Fruit fly (Drosophila melanogaster) whole organism, pupa: ENCODE results near the gene CG2104.

ENCODE experiments used
- CG10348 ChIP-seq: fragments of 200-800 bp; sonication (Bioruptor generic); IDR thresholded peaks from 2 replicates; pipeline ENCODE4 v1.3.6; 2022; ENCODE audit warnings: missing biosample characterization, missing genetic modification characterization
- CG12605 ChIP-seq: fragments of 200-800 bp; sonication (Bioruptor generic); IDR thresholded peaks from 2 replicates; pipeline ENCODE4 v1.3.6; 2022; ENCODE audit warnings: missing biosample characterization, missing genetic modification characterization
- CG13204 ChIP-seq: fragments of 200-800 bp; sonication (Bioruptor generic); optimal IDR thresholded peaks from 2 replicates; lab custom pipeline; 2018; ENCODE audit warnings: missing biosample characterization, mild to moderate bottlenecking, missing genetic modification characterization, moderate library complexity
- CG14655 ChIP-seq: fragments of 200-800 bp; sonication (Bioruptor generic); optimal IDR thresholded peaks from 3 replicates; lab custom pipeline; 2017; ENCODE audit warnings: mild to moderate bottlenecking, missing biosample characterization, missing genetic modification reagents, missing genetic modification characterization
- CG15710 ChIP-seq: fragments of 200-800 bp; sonication (Bioruptor generic); optimal IDR thresholded peaks from 2 replicates; lab custom pipeline; 2018; ENCODE audit warnings: missing biosample characterization, mild to moderate bottlenecking, missing genetic modification characterization, moderate library complexity
- CG17806 ChIP-seq: fragments of 200-800 bp; sonication (Bioruptor generic); optimal IDR thresholded peaks from 2 replicates; lab custom pipeline; 2018; ENCODE audit warnings: missing biosample characterization, mild to moderate bottlenecking, missing genetic modification characterization, moderate library complexity
- CG32121 ChIP-seq: fragments of 200-800 bp; sonication (Bioruptor generic); IDR thresholded peaks from 2 replicates; pipeline ENCODE4 v1.3.6; 2022; ENCODE audit warnings: missing biosample characterization, missing genetic modification characterization
- CG34367 ChIP-seq: fragments of 200-800 bp; sonication (Bioruptor generic); optimal IDR thresholded peaks from 2 replicates; lab custom pipeline; 2018; ENCODE audit warnings: missing biosample characterization, mild to moderate bottlenecking, missing genetic modification characterization
- CG4496 ChIP-seq: fragments of 200-800 bp; sonication (Bioruptor generic); IDR thresholded peaks from 3 replicates; pipeline ENCODE4 v1.3.6; 2022; ENCODE audit warnings: missing biosample characterization, missing genetic modification characterization
- CG8159 ChIP-seq: fragments of 200-800 bp; sonication (Bioruptor generic); optimal IDR thresholded peaks from 3 replicates; lab custom pipeline; 2018; ENCODE audit warnings: missing biosample characterization, mild to moderate bottlenecking, missing genetic modification characterization, moderate library complexity
- CG8301 ChIP-seq: fragments of 200-800 bp; sonication (Bioruptor generic); optimal IDR thresholded peaks from 2 replicates; lab custom pipeline; 2018; ENCODE audit warnings: missing biosample characterization, mild to moderate bottlenecking, missing genetic modification characterization
- CG9948 ChIP-seq: fragments of 200-800 bp; sonication (Bioruptor generic); optimal IDR thresholded peaks from 2 replicates; lab custom pipeline; 2018; ENCODE audit warnings: missing biosample characterization, mild to moderate bottlenecking, missing genetic modification characterization, moderate library complexity
- D1 ChIP-seq: fragments of 200-800 bp; sonication (Bioruptor generic); optimal IDR thresholded peaks from 2 replicates; lab custom pipeline; 2018; ENCODE audit warnings: missing biosample characterization, mild to moderate bottlenecking, missing genetic modification characterization, moderate library complexity
- EcR ChIP-seq: fragments of 200-800 bp; sonication (Bioruptor generic); optimal IDR thresholded peaks from 3 replicates; lab custom pipeline; 2019; ENCODE audit warnings: missing biosample characterization, missing genetic modification characterization, mild to moderate bottlenecking, moderate library complexity, missing genetic modification reagents
- Ets98B ChIP-seq: fragments of 200-800 bp; sonication (Bioruptor generic); IDR thresholded peaks from 2 replicates; pipeline ENCODE4 v1.3.6; 2022; ENCODE audit warnings: missing biosample characterization, missing genetic modification characterization
- Pif1A ChIP-seq: fragments of 200-800 bp; sonication (Bioruptor generic); optimal IDR thresholded peaks from 3 replicates; lab custom pipeline; 2016; ENCODE audit warnings: missing biosample characterization, missing genetic modification characterization
- Pif1B ChIP-seq: fragments of 200-800 bp; sonication (Bioruptor generic); optimal IDR thresholded peaks from 3 replicates; lab custom pipeline; 2016; ENCODE audit warnings: missing biosample characterization, missing genetic modification characterization
- Snoo ChIP-seq: fragments of 200-800 bp; sonication (Bioruptor generic); optimal IDR thresholded peaks from 3 replicates; lab custom pipeline; 2017; ENCODE audit warnings: missing biosample characterization, mild to moderate bottlenecking, missing genetic modification characterization, inconsistent platforms
- fd96Ca ChIP-seq: fragments of 200-800 bp; sonication (Bioruptor generic); IDR thresholded peaks from 3 replicates; pipeline ENCODE4 v1.3.6; 2022; ENCODE audit warnings: missing biosample characterization, missing genetic modification characterization
- gl ChIP-seq: fragments of 200-800 bp; sonication (Bioruptor generic); optimal IDR thresholded peaks from 2 replicates; lab custom pipeline; 2018; ENCODE audit warnings: missing biosample characterization, mild to moderate bottlenecking, missing genetic modification characterization
- rn ChIP-seq: fragments of 200-800 bp; sonication (Bioruptor generic); IDR thresholded peaks from 2 replicates; pipeline ENCODE4 v1.3.6; 2022; ENCODE audit warnings: missing biosample characterization, missing genetic modification characterization

The CG2104 gene

DNA sequence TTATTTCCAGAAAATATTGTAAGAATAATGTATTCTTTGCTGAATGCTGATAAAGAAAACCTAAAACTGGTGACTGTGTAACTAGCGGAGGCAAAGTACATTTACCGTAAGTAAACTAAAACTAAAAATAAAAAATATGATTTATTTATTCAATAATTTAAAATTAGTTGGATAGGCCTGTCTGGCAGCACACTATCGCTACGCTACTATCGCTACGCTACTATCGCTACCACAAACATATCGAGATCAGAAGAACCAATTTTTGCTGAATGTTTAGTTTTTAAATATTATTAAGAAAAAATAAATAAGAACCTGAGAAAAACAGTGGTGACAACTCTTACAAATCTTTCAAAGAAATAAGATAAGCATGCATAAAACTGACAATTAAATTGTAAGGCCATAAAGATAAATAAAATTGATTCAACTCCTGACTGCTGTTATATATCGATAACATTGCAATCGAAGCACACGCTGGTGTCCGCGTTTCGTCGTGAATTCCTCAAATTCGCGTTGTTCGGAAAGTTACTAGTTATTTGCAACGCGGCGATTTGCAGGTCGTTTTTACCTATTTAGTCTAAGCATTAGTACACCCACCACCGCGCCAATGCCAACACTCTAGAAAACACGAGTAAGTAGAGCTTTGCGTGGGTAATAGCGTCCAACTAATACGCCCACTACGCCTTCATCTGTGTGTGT lies 32.7 kb downstream of the CG2104 start, which contains the start of gene Wdr33:
Gene Wdr33 (plus strand): TSS at position 438 of the 696 bp plus-strand sequence.
- TF ChIP-seq CG10348 (GFP tag; lab: Robert Waterston, UW) = no peak
- no peak for TF ChIP-seq fd96Ca
- TF ChIP-seq Pif1A (GFP tag; lab: Kevin White, UChicago) = no peak
- no peak for TF ChIP-seq Pif1B (GFP tag; lab: Kevin White, UChicago)
- TF ChIP-seq CG9948 (tag; lab: Kevin White, UChicago) = peak; percentile 45
- no peak for TF ChIP-seq CG13204 (GFP tag; lab: Kevin White, UChicago)
- peak; percentile 22 for TF ChIP-seq CG15710 (tag; lab: Kevin White, UChicago)
- TF ChIP-seq CG4496 (GFP tag; lab: Robert Waterston, UW) = peak; percentile 47; the same call in 2 of the 3 replicates
- peak; percentile 20 for TF ChIP-seq CG17806
- TF ChIP-seq CG34367 (tag; lab: Kevin White, UChicago) = no peak
- 0 out of 2 replicates have a peak, but pooled peaks have one; percentile 6 for TF ChIP-seq Ets98B
- TF ChIP-seq CG8159 (tag; lab: Kevin White, UChicago) = peak; percentile 37
- TF ChIP-seq EcR (GFP tag; lab: Kevin White, UChicago) = no peak
- peak; percentile 33 for TF ChIP-seq Snoo (tag; lab: Kevin White, UChicago)
- no peak for TF ChIP-seq CG12605 (GFP tag; lab: Robert Waterston, UW)
- TF ChIP-seq, all 21 proteins: peak for 7

DNA sequence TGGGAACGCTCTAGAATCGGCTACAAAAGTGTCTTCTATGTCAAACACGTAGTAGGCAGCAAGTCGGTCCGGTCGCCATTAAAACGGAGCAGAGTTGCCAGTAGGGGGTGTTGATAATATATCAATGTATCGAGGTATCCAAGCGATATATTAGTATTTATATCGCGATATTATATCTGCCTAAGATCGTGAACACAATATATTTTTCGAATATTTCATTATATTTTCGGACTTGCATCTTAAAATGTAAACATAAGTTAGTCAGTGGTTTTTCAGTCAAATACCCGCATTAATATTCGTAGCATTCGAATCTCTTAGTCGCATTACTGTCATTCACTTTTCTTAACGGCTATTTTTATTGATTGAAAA lies 33.3 kb downstream of the CG2104 start, which contains the start of gene CG2182:
Gene CG2182 (minus strand): TSS at position 84 of the 369 bp plus-strand sequence.
- TF ChIP-seq CG32121 (GFP tag; lab: Robert Waterston, UW) (no peak), CG12605 (GFP tag; lab: Robert Waterston, UW) (no peak), Ets98B (no peak), Pif1B (GFP tag; lab: Kevin White, UChicago) (no peak), gl (tag; lab: Kevin White, UChicago) (no peak), CG34367 (tag; lab: Kevin White, UChicago) (no peak), CG8301 (tag; lab: Kevin White, UChicago) (no peak), CG17806 (no peak), CG4496 (GFP tag; lab: Robert Waterston, UW) (no peak), CG10348 (GFP tag; lab: Robert Waterston, UW) (no peak), EcR (GFP tag; lab: Kevin White, UChicago) (no peak)

DNA sequence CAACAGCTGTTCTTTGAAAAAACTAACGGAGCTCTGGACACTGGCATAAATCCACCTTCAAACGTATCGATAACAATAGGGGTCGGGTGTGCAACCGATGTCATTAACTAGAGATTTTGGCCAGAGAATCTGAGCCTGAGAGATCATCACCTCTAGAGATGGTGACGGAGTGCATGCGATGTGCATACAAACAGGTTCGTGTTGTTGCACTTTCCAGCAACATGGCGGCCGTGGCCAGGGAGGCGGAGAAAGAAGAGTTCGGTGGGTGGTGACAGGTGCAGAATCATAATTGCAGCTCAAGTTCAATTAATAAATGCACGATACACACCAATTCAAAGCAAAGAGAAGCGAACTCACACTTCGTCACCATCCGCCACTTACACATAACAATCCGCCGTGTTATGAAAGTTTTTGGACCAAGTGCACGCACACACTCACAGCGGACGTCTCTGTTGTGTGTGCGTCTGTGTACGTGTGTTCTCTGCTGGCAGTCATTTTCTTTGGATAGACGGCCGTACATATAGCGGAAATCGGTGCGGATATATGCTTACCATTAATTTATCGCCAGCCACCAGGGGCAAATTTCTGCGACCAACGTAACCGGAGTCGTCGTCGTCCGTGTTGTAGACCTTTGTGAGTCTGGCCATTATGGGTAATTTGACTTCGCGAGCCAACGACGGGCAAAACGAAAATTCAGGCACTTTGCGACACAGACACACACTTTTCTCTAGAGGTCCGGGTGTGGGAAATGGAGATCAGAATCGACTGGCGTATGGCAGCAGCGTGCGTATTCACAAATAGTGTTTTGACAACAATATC lies 33.9 kb downstream of the CG2104 start:
- no peak for TF ChIP-seq CG17806
- TF ChIP-seq EcR (GFP tag; lab: Kevin White, UChicago) = peak; percentile 62
- TF ChIP-seq Ets98B = 0 out of 2 replicates have a peak, but pooled peaks have one; percentile 19
- no peak for TF ChIP-seq CG34367 (tag; lab: Kevin White, UChicago)
- no peak for TF ChIP-seq CG8301 (tag; lab: Kevin White, UChicago)
- no peak for TF ChIP-seq rn (GFP tag; lab: Robert Waterston, UW)
- no peak for TF ChIP-seq CG14655 (GFP tag; lab: Kevin White, UChicago)
- TF ChIP-seq CG4496 (GFP tag; lab: Robert Waterston, UW) = peak; percentile 8; the same call in 1 of the 3 replicates
- TF ChIP-seq gl (tag; lab: Kevin White, UChicago) = no peak
- TF ChIP-seq fd96Ca = no peak; the same call in 2 of the 3 replicates
- no peak for TF ChIP-seq CG10348 (GFP tag; lab: Robert Waterston, UW)
- TF ChIP-seq D1 (tag; lab: Kevin White, UChicago) = no peak
- peak; percentile 27; the same call in 1 of the 2 replicates for TF ChIP-seq CG32121 (GFP tag; lab: Robert Waterston, UW)

DNA sequence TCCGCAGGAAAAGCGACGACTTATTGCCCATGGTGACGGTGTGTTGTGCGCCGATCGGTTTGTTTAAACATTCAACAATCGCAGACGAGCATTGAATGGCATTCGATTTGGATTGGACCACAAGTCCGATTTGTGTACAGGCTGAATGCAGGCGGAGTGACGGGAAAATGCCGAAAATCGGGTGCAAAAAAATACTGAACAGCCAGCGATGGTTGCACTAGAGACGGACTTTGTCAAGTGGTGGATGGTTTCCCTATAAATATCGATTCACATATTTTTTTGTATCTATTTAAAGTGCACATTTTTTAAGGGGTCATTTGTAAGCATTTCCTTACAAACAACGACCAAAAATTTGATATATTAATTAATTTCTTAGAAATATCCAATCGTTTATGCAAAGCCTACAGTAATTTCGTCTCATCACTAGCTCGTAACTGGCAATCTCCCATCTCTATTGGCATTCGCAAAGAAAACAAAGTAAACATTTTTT lies 38.3 kb downstream of the CG2104 start, which contains the start of the genes elm and MED27:
Gene elm (minus strand): TSS at position 170 of the 490 bp plus-strand sequence.
Gene MED27 (plus strand): TSS at position 448 of the 490 bp plus-strand sequence.
- TF ChIP-seq CG9948 (tag; lab: Kevin White, UChicago) (peak; percentile 83), Ets98B (peak; percentile 85), CG12605 (GFP tag; lab: Robert Waterston, UW) (peak; percentile 49; the same call in 1 of the 2 replicates), CG4496 (GFP tag; lab: Robert Waterston, UW) (peak; percentile 88), CG17806 (peak; percentile 85), D1 (tag; lab: Kevin White, UChicago) (no peak), rn (GFP tag; lab: Robert Waterston, UW) (peak; percentile 85), fd96Ca (peak; percentile 84), EcR (GFP tag; lab: Kevin White, UChicago) (peak; percentile 12), CG13204 (GFP tag; lab: Kevin White, UChicago) (no peak), CG14655 (GFP tag; lab: Kevin White, UChicago) (no peak), CG10348 (GFP tag; lab: Robert Waterston, UW) (peak; percentile 59; the same call in 1 of the 2 replicates), Pif1B (GFP tag; lab: Kevin White, UChicago) (peak; percentile 73), CG15710 (tag; lab: Kevin White, UChicago) (peak; percentile 90), CG8159 (tag; lab: Kevin White, UChicago) (peak; percentile 89), CG32121 (GFP tag; lab: Robert Waterston, UW) (peak; percentile 91), CG8301 (tag; lab: Kevin White, UChicago) (peak; percentile 74), gl (tag; lab: Kevin White, UChicago) (peak; percentile 67), CG34367 (tag; lab: Kevin White, UChicago) (peak; percentile 81), Pif1A (GFP tag; lab: Kevin White, UChicago) (peak; percentile 87), Snoo (tag; lab: Kevin White, UChicago) (peak; percentile 84)
